Worm (Caenorhabditis elegans) whole organism, young adult: ENCODE results near the gene Y51H7BR.4.
"Not testable (repeated sequence)": the region's sequence is repeated elsewhere in the genome, so short reads cannot be mapped to it uniquely, and the experiment has no call there.

ENCODE experiments used
- B0035.1 ChIP-seq: sonication (generic microtip); optimal IDR thresholded peaks from 2 replicates; lab custom pipeline; 2016; ENCODE audit warnings: missing genetic modification characterization, mild to moderate bottlenecking, missing compliant biosample characterization, missing genotype, missing genetic modification reagents
- D2030.7 ChIP-seq: fragments of 200-800 bp; sonication (Bioruptor generic); IDR thresholded peaks from 2 replicates; pipeline ENCODE4 v1.3.6; 2022; ENCODE audit warnings: missing genetic modification reagents, missing genetic modification characterization, missing compliant biosample characterization
- F37B4.10 ChIP-seq: fragments of 200-800 bp; sonication (Bioruptor generic); IDR thresholded peaks from 2 replicates; pipeline ENCODE4 v1.3.6; 2022; ENCODE audit warnings: missing genetic modification characterization, missing compliant biosample characterization
- F52B5.7 ChIP-seq: sonication (generic microtip); optimal IDR thresholded peaks from 2 replicates; lab custom pipeline; 2016; ENCODE audit warnings: mild to moderate bottlenecking, missing genetic modification characterization, missing compliant biosample characterization
- T07F8.4 ChIP-seq: sonication (generic microtip); optimal IDR thresholded peaks from 2 replicates; lab custom pipeline; 2016; ENCODE audit warnings: mild to moderate bottlenecking, missing genetic modification characterization, moderate library complexity, missing compliant biosample characterization
- T26A5.8 ChIP-seq: sonication (generic microtip); optimal IDR thresholded peaks from 2 replicates; lab custom pipeline; 2016; ENCODE audit warnings: missing genetic modification characterization, missing compliant biosample characterization
- attf-3 ChIP-seq: fragments of 200-800 bp; sonication (Bioruptor generic); conservative IDR thresholded peaks from 2 replicates; pipeline ENCODE4 v1.3.6; 2022; ENCODE audit warnings: missing genetic modification reagents, missing genetic modification characterization, missing compliant biosample characterization
- cebp-2 ChIP-seq: fragments of 200-800 bp; sonication (Bioruptor generic); IDR thresholded peaks from 2 replicates; pipeline ENCODE4 v1.3.6; 2022; ENCODE audit warnings: missing genetic modification characterization, missing compliant biosample characterization
- dpff-1 ChIP-seq: sonication (generic microtip); optimal IDR thresholded peaks from 2 replicates; lab custom pipeline; 2017; ENCODE audit warnings: mild to moderate bottlenecking, missing genetic modification characterization, missing compliant biosample characterization
- egrh-3 ChIP-seq: fragments of 200-800 bp; sonication (Bioruptor generic); IDR thresholded peaks from 2 replicates; pipeline ENCODE4 v1.3.6; 2022; ENCODE audit warnings: missing genetic modification reagents, missing genetic modification characterization, missing compliant biosample characterization
- fkh-3 ChIP-seq: sonication (generic microtip); optimal IDR thresholded peaks from 2 replicates; lab custom pipeline; 2016; ENCODE audit warnings: mild to moderate bottlenecking, missing genetic modification characterization, missing compliant biosample characterization
- hlh-12 ChIP-seq: sonication (generic microtip); optimal IDR thresholded peaks from 2 replicates; lab custom pipeline; 2016; ENCODE audit warnings: missing genetic modification characterization, missing compliant biosample characterization
- hmg-1.2 ChIP-seq: fragments of 200-800 bp; sonication (Bioruptor generic); IDR thresholded peaks from 2 replicates; pipeline ENCODE4 v1.3.6; 2022; ENCODE audit warnings: missing genetic modification reagents, missing genetic modification characterization, missing compliant biosample characterization
- hrde-1 ChIP-seq: sonication (generic microtip); optimal IDR thresholded peaks from 2 replicates; lab custom pipeline; 2016; ENCODE audit warnings: missing genetic modification characterization, mild to moderate bottlenecking, missing compliant biosample characterization, moderate library complexity, missing genotype, missing genetic modification reagents, borderline replicate concordance
- lag-1 ChIP-seq: fragments of 200-800 bp; sonication (Bioruptor generic); IDR thresholded peaks from 2 replicates; pipeline ENCODE4 v1.3.6; 2022; ENCODE audit warnings: missing genetic modification reagents, missing genetic modification characterization, missing compliant biosample characterization
- let-526 ChIP-seq: fragments of 200-800 bp; sonication (Bioruptor generic); IDR thresholded peaks from 2 replicates; pipeline ENCODE4 v1.3.6; 2022; ENCODE audit warnings: missing genetic modification reagents, missing genetic modification characterization, missing compliant biosample characterization
- lin-26 ChIP-seq: fragments of 200-800 bp; sonication (Bioruptor generic); IDR thresholded peaks from 2 replicates; pipeline ENCODE4 v1.3.6; 2022; ENCODE audit warnings: missing genetic modification reagents, missing genetic modification characterization, missing compliant biosample characterization
- lir-1 ChIP-seq: fragments of 200-800 bp; sonication (Bioruptor generic); conservative IDR thresholded peaks from 2 replicates; pipeline ENCODE4 v1.3.6; 2022; ENCODE audit warnings: missing genetic modification reagents, missing genetic modification characterization, missing compliant biosample characterization
- lsy-27 ChIP-seq: sonication (generic microtip); optimal IDR thresholded peaks from 2 replicates; lab custom pipeline; 2017; ENCODE audit warnings: missing genetic modification characterization, mild to moderate bottlenecking, missing compliant biosample characterization, antibody characterized with exemption, missing genotype, borderline replicate concordance; ENCODE audit not compliant: insufficient read depth
- madf-6 ChIP-seq: fragments of 200-800 bp; sonication (Bioruptor generic); IDR thresholded peaks from 2 replicates; pipeline ENCODE4 v1.3.6; 2022; ENCODE audit warnings: missing genetic modification reagents, missing genetic modification characterization, missing compliant biosample characterization
- mes-4 ChIP-seq: sonication (generic microtip); optimal IDR thresholded peaks from 2 replicates; lab custom pipeline; 2016; ENCODE audit warnings: missing genotype, missing genetic modification characterization, missing compliant biosample characterization
- repo-1 ChIP-seq: sonication (generic microtip); optimal IDR thresholded peaks from 2 replicates; lab custom pipeline; 2017; ENCODE audit warnings: mild to moderate bottlenecking, missing genetic modification characterization, missing compliant biosample characterization
- sdz-38 ChIP-seq: sonication (generic microtip); optimal IDR thresholded peaks from 2 replicates; lab custom pipeline; 2016; ENCODE audit warnings: missing genotype, missing genetic modification characterization, missing compliant biosample characterization
- tbx-9 ChIP-seq: sonication (generic microtip); optimal IDR thresholded peaks from 2 replicates; lab custom pipeline; 2016; ENCODE audit warnings: borderline replicate concordance, missing genetic modification characterization, inconsistent platforms, missing compliant biosample characterization
- tlf-1 ChIP-seq: fragments of 200-800 bp; sonication (Bioruptor generic); optimal IDR thresholded peaks from 2 replicates; lab custom pipeline; 2018; ENCODE audit warnings: mild to moderate bottlenecking, missing genetic modification characterization, missing compliant biosample characterization
- unc-130 ChIP-seq: sonication (generic microtip); optimal IDR thresholded peaks from 2 replicates; lab custom pipeline; 2016; ENCODE audit warnings: missing genetic modification reagents, missing genetic modification characterization, missing compliant biosample characterization
- xnd-1 ChIP-seq: sonication (generic microtip); optimal IDR thresholded peaks from 2 replicates; lab custom pipeline; 2016; ENCODE audit warnings: missing genotype, missing genetic modification reagents, missing genetic modification characterization, missing compliant biosample characterization
- zim-3 ChIP-seq: sonication (generic microtip); optimal IDR thresholded peaks from 2 replicates; lab custom pipeline; 2017; ENCODE audit warnings: mild to moderate bottlenecking, missing genetic modification characterization, moderate library complexity, missing compliant biosample characterization
- ztf-22 ChIP-seq: fragments of 200-800 bp; sonication (Bioruptor generic); optimal IDR thresholded peaks from 2 replicates; lab custom pipeline; 2018; ENCODE audit warnings: mild to moderate bottlenecking, missing genetic modification characterization, moderate library complexity, missing compliant biosample characterization
- ztf-25 ChIP-seq: fragments of 200-800 bp; sonication (Bioruptor generic); IDR thresholded peaks from 2 replicates; pipeline ENCODE4 v1.3.6; 2022; ENCODE audit warnings: missing genetic modification reagents, missing genetic modification characterization, missing compliant biosample characterization

The Y51H7BR.4 gene

DNA sequence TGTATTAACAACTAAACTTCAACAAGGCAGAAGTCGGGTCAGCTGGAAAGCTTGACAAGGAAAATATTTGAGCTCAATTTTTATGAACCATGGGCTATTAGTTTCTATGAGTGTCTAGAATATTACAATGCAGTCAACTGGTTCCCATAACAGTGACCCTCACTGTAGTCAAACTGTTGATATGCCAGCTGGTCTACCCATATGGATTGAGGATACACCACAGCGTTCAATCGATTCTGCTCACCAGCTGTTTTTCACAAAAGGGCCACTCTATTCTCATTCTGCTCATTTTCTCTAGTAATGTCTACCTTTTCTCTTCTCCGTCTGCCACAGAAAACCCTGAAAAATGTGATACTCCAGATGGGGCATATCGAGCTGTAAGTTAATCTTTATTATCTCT, 8.2 kb downstream of the Y51H7BR.4 start, which contains the start of gene fbxb-42:
Gene fbxb-42 (plus strand): TSS at position 301 of the 400 bp plus-strand sequence.
- TF ChIP-seq sdz-38 (tag; lab: Kevin White, UChicago), result no peak
- TF ChIP-seq hmg-1.2 (GFP tag; lab: Robert Waterston, UW), result no peak
- no peak for TF ChIP-seq ztf-25 (GFP tag; lab: Robert Waterston, UW)
- no peak for TF ChIP-seq F37B4.10 (GFP tag; lab: Robert Waterston, UW)
- TF ChIP-seq hrde-1 (tag; lab: Kevin White, UChicago), result no peak
- TF ChIP-seq T07F8.4 (tag; lab: Kevin White, UChicago), result no peak
- TF ChIP-seq fkh-3 (tag; lab: Kevin White, UChicago), result no peak
- TF ChIP-seq cebp-2, result no peak
- no peak for TF ChIP-seq madf-6
- TF ChIP-seq lir-1 (GFP tag; lab: Robert Waterston, UW), result no peak
- TF ChIP-seq zim-3 (tag; lab: Kevin White, UChicago), result no peak
- no peak for TF ChIP-seq attf-3 (GFP tag; lab: Robert Waterston, UW)
- no peak for TF ChIP-seq repo-1 (tag; lab: Kevin White, UChicago)
- no peak for TF ChIP-seq T26A5.8 (tag; lab: Kevin White, UChicago)
- TF ChIP-seq lsy-27 (tag; lab: Kevin White, UChicago), result no peak
- TF ChIP-seq let-526 (GFP tag; lab: Robert Waterston, UW), result no peak

DNA sequence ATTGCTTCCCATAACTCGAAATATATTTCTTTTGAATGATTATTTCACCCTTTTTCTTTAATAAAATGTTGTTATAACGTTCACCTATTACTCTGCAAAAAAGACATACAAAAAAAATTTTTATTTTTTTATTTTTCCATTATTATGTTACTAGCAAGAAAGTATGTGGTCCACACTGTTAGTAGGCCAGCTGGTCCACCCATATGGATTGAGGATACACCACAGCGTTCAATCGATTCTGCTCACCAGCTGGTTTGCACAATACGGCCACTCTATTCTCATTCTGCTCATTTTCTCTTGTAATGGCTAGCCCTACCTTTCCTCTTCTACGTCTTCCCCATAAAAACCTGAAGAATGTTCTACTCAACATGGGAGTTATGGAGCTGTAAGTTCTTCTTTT, 9.4 kb downstream of the Y51H7BR.4 start, which contains the start of gene fbxb-44:
Gene fbxb-44 (plus strand): TSS at position 301 of the 400 bp plus-strand sequence.
- TF ChIP-seq mes-4 (tag; lab: Kevin White, UChicago), result no peak
- TF ChIP-seq xnd-1, result no peak
- TF ChIP-seq tlf-1 (GFP tag; lab: Kevin White, UChicago), result no peak
- TF ChIP-seq repo-1 (tag; lab: Kevin White, UChicago), result no peak
- TF ChIP-seq D2030.7 (GFP tag; lab: Robert Waterston, UW), result no peak
- TF ChIP-seq B0035.1 (tag; lab: Kevin White, UChicago), result no peak
- TF ChIP-seq tbx-9 (tag; lab: Kevin White, UChicago), result no peak
- TF ChIP-seq dpff-1 (tag; lab: Kevin White, UChicago), result no peak
- TF ChIP-seq, all 124 proteins: peak for 0

DNA sequence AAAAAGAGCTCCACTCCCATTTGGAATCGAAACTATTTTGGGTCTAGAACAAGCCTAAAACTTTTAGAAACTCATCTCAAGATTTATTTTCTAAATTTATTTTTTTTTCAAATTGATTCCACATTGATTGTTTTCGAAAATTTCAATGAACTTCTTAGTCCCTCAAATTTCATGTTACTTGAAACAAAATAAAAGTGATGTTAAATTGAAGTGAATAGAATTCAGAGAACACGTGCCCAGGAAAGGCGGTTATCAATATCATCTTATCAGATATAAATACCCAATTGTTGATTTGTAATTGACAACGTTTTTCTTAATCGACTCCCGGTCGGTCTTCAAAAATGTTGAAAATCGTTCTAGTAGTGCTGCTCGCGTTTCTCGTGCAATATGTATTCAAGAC, 11.5 kb downstream of the Y51H7BR.4 start, which contains the start of gene poml-4:
Gene poml-4 (plus strand): TSS at position 301 of the 400 bp plus-strand sequence.
- not testable (repeated sequence) for TF ChIP-seq lin-26 (GFP tag; lab: Robert Waterston, UW); unc-130 (GFP tag; lab: Kevin White, UChicago); hlh-12 (tag; lab: Kevin White, UChicago)

DNA sequence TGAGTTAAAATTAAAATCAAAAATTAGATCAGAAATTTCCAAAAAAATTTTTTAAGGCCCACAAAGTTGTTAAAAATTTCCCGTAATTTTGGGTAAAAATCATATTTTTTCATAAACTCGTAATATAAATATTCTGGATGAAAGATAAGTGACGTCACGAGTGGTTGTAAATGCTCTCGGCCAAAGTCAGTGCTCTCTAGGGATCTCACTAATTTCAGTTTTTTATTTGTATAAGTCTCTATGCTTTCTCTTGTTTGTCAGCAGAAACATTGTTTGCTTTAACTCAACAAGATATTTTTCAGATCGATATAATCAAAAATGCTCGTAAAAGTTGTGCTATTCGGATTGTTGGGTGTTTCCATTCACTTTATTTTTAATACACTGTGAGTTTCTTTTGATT, 14.0 kb downstream of the Y51H7BR.4 start, which contains the start of gene K05F6.4:
Gene K05F6.4 (plus strand): TSS at position 301 of the 400 bp plus-strand sequence.
- TF ChIP-seq ztf-22; tbx-9 (tag; lab: Kevin White, UChicago); tlf-1 (GFP tag; lab: Kevin White, UChicago): not testable (repeated sequence)

DNA sequence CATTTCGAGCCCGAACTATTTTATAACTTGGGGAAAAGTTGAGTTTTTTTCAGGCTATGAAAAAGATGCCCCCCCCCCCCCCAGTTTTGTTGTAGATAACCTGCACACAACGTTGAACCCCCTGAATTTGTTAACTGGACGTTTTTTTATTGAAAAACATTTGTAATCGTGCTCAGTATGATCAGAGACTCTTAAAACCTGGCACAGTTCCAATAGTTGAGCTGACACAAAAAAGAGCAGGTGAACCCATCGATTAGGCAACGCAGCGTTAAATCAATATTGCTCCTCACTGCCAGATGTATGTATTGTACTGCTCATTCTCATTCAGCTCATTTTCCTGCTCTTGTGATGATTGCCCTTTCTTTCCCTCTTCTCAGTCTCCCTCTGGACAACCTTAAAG, 16.5 kb downstream of the Y51H7BR.4 start, which contains the start of gene K05F6.12:
Gene K05F6.12 (plus strand): TSS at position 301 of the 400 bp plus-strand sequence.
- TF ChIP-seq lag-1 (GFP tag; lab: Robert Waterston, UW) (no peak), F52B5.7 (tag; lab: Kevin White, UChicago) (no peak), egrh-3 (no peak)
